Worm (Caenorhabditis elegans) whole organism, L1 larva: ENCODE results near the gene T01G6.1.
A peak's percentile ranks its signal among the peaks of the same experiment; 100 is the strongest.

Experiments used
- C04F5.9 ChIP-seq: sonication (generic microtip); optimal IDR thresholded peaks from 2 replicates; lab custom pipeline; 2016; ENCODE audit warnings: missing genetic modification characterization, missing compliant biosample characterization
- F16B12.6 ChIP-seq: fragments of 150-350 bp; optimal IDR thresholded peaks from 2 replicates; lab custom pipeline; 2014; ENCODE audit warnings: missing biosample characterization, missing genetic modification characterization
- Y116A8C.19 ChIP-seq: sonication (generic microtip); optimal IDR thresholded peaks from 2 replicates; lab custom pipeline; 2016; ENCODE audit warnings: missing compliant biosample characterization, missing genetic modification characterization, borderline replicate concordance
- aly-2 ChIP-seq: fragments of 150-350 bp; optimal IDR thresholded peaks from 2 replicates; lab custom pipeline; 2014; ENCODE audit warnings: missing biosample characterization, missing genetic modification characterization
- ceh-63 ChIP-seq: fragments of 200-800 bp; sonication (Bioruptor generic); optimal IDR thresholded peaks from 2 replicates; lab custom pipeline; 2018; ENCODE audit warnings: mild to moderate bottlenecking, missing genetic modification characterization, missing compliant biosample characterization
- ceh-8 ChIP-seq: fragments of 200-800 bp; sonication (Bioruptor generic); optimal IDR thresholded peaks from 2 replicates; lab custom pipeline; 2018; ENCODE audit warnings: mild to moderate bottlenecking, missing genetic modification characterization, moderate library complexity, missing compliant biosample characterization
- ceh-82 ChIP-seq, 3 experiments: fragments of 150-350 bp in 1 of 3; sonication (generic microtip) in 2 of 3; optimal IDR thresholded peaks; 2 replicates each; lab custom pipeline; 2014 to 2017; ENCODE audit warnings: missing biosample characterization in 3 of 3, missing genetic modification characterization in 3 of 3
- ceh-88 ChIP-seq: fragments of 200-800 bp; sonication (Bioruptor generic); IDR thresholded peaks from 2 replicates; pipeline ENCODE4 v1.3.6; 2022; ENCODE audit warnings: missing genetic modification characterization, missing compliant biosample characterization
- efl-1 ChIP-seq, 4 experiments: fragments of 150-350 bp; optimal IDR thresholded peaks in 3 of 4; peaks in 1 of 4; 1 replicate in 1 of 4; 2 replicates in 3 of 4; lab custom pipeline; 2014; ENCODE audit warnings: missing biosample characterization in 2 of 4, missing genetic modification characterization in 2 of 4, missing genetic modification reagents in 2 of 4
- efl-3 ChIP-seq: fragments of 200-800 bp; sonication (Bioruptor generic); optimal IDR thresholded peaks from 2 replicates; lab custom pipeline; 2018; ENCODE audit warnings: mild to moderate bottlenecking, missing genetic modification characterization, missing compliant biosample characterization
- egl-13 ChIP-seq: sonication (generic microtip); optimal IDR thresholded peaks from 2 replicates; lab custom pipeline; 2016; ENCODE audit warnings: missing genotype, missing genetic modification reagents, missing genetic modification characterization, missing compliant biosample characterization
- elt-2 ChIP-seq: sonication (generic microtip); optimal IDR thresholded peaks from 2 replicates; lab custom pipeline; 2016; ENCODE audit warnings: missing genetic modification characterization, mild to moderate bottlenecking, inconsistent platforms, missing compliant biosample characterization, missing genetic modification reagents
- elt-3 ChIP-seq, 6 experiments: fragments of 150-350 bp in 1 of 6; sonication (generic microtip); optimal IDR thresholded peaks; 2 replicates each; lab custom pipeline; 2017 to 2018; ENCODE audit warnings: missing biosample characterization in 6 of 6, missing genetic modification characterization in 6 of 6, inconsistent platforms in 1 of 6
- ets-5 ChIP-seq: fragments of 200-800 bp; sonication (Bioruptor generic); IDR thresholded peaks from 2 replicates; pipeline ENCODE4 v1.3.6; 2022; ENCODE audit warnings: missing genetic modification characterization, missing compliant biosample characterization
- fkh-10 ChIP-seq: sonication (generic microtip); optimal IDR thresholded peaks from 2 replicates; lab custom pipeline; 2017; ENCODE audit warnings: missing biosample characterization, missing genetic modification reagents, missing genetic modification characterization
- hlh-17 ChIP-seq: fragments of 200-800 bp; sonication (Bioruptor generic); optimal IDR thresholded peaks from 2 replicates; lab custom pipeline; 2018; ENCODE audit warnings: missing genetic modification characterization, mild to moderate bottlenecking, missing compliant biosample characterization, moderate library complexity, borderline replicate concordance
- isw-1 ChIP-seq: fragments of 200-800 bp; sonication (Bioruptor generic); IDR thresholded peaks from 2 replicates; pipeline ENCODE4 v1.3.6; 2022; ENCODE audit warnings: missing genetic modification characterization, missing compliant biosample characterization
- lin-13 ChIP-seq: fragments of 150-350 bp; optimal IDR thresholded peaks from 2 replicates; lab custom pipeline; 2014; ENCODE audit warnings: missing biosample characterization, missing genetic modification reagents, missing genetic modification characterization
- lin-14 ChIP-seq: fragments of 200-800 bp; sonication (Bioruptor generic); optimal IDR thresholded peaks from 2 replicates; lab custom pipeline; 2018; ENCODE audit warnings: mild to moderate bottlenecking, missing genetic modification characterization, moderate library complexity, missing compliant biosample characterization
- lin-35 ChIP-seq, 2 experiments: fragments of 150-350 bp; optimal IDR thresholded peaks; 2 replicates each; lab custom pipeline; 2014; ENCODE audit warnings: missing biosample characterization in 2 of 2, missing genetic modification characterization in 2 of 2, missing genetic modification reagents in 2 of 2
- lsy-2 ChIP-seq, 2 experiments: fragments of 150-350 bp; optimal IDR thresholded peaks; 2 replicates each; lab custom pipeline; 2014; ENCODE audit warnings: missing biosample characterization in 2 of 2, missing genetic modification characterization in 2 of 2
- mdl-1 ChIP-seq, 2 experiments: fragments of 150-350 bp; optimal IDR thresholded peaks; 2 replicates each; lab custom pipeline; 2014 to 2017; ENCODE audit warnings: missing biosample characterization in 2 of 2, missing genetic modification characterization in 2 of 2, inconsistent platforms in 1 of 2
- nhr-20 ChIP-seq: sonication (generic microtip); optimal IDR thresholded peaks from 2 replicates; lab custom pipeline; 2016; ENCODE audit warnings: mild to moderate bottlenecking, missing genetic modification characterization, missing compliant biosample characterization
- nhr-237 ChIP-seq: fragments of 150-350 bp; optimal IDR thresholded peaks from 2 replicates; lab custom pipeline; 2014; ENCODE audit warnings: missing biosample characterization, missing genetic modification characterization
- nhr-28 ChIP-seq: fragments of 150-350 bp; optimal IDR thresholded peaks from 2 replicates; lab custom pipeline; 2014; ENCODE audit warnings: missing biosample characterization, missing genetic modification characterization
- nhr-47 ChIP-seq: sonication (generic microtip); optimal IDR thresholded peaks from 2 replicates; lab custom pipeline; 2016; ENCODE audit warnings: mild to moderate bottlenecking, missing genetic modification characterization, moderate library complexity, missing compliant biosample characterization
- nhr-71 ChIP-seq: sonication (generic microtip); optimal IDR thresholded peaks from 2 replicates; lab custom pipeline; 2016; ENCODE audit warnings: mild to moderate bottlenecking, missing genetic modification characterization, moderate library complexity, missing compliant biosample characterization
- nhr-77 ChIP-seq: fragments of 150-350 bp; optimal IDR thresholded peaks from 2 replicates; lab custom pipeline; 2014; ENCODE audit warnings: missing biosample characterization, missing genetic modification characterization
- nhr-85 ChIP-seq: sonication (generic microtip); peaks from one replicate; lab custom pipeline; 2016; ENCODE audit warnings: missing genetic modification characterization, inconsistent platforms, missing compliant biosample characterization
- nhr-90 ChIP-seq: sonication (generic microtip); optimal IDR thresholded peaks from 2 replicates; lab custom pipeline; 2016; ENCODE audit warnings: mild to moderate bottlenecking, missing genetic modification characterization, missing compliant biosample characterization; ENCODE audit not compliant: poor library complexity
- pag-3 ChIP-seq: sonication (generic microtip); optimal IDR thresholded peaks from 2 replicates; lab custom pipeline; 2017; ENCODE audit warnings: missing genetic modification characterization, mild to moderate bottlenecking, missing compliant biosample characterization, antibody characterized with exemption, borderline replicate concordance; ENCODE audit not compliant: insufficient read depth
- pax-3 ChIP-seq: fragments of 200-800 bp; sonication (Bioruptor generic); optimal IDR thresholded peaks from 2 replicates; lab custom pipeline; 2018; ENCODE audit warnings: mild to moderate bottlenecking, missing genetic modification characterization, moderate library complexity, missing compliant biosample characterization
- snpc-4 ChIP-seq: fragments of 150-350 bp; optimal IDR thresholded peaks from 2 replicates; lab custom pipeline; 2014; ENCODE audit warnings: missing biosample characterization, missing genetic modification characterization
- snu-23 ChIP-seq: sonication (generic microtip); optimal IDR thresholded peaks from 2 replicates; lab custom pipeline; 2016; ENCODE audit warnings: missing genetic modification characterization, missing compliant biosample characterization
- sptf-1 ChIP-seq: fragments of 150-350 bp; optimal IDR thresholded peaks from 2 replicates; lab custom pipeline; 2014; ENCODE audit warnings: missing biosample characterization, missing genetic modification characterization
- tbx-2 ChIP-seq: sonication (generic microtip); optimal IDR thresholded peaks from 2 replicates; lab custom pipeline; 2016; ENCODE audit warnings: missing genetic modification characterization, missing compliant biosample characterization
- unc-130 ChIP-seq: fragments of 150-350 bp; optimal IDR thresholded peaks from 2 replicates; lab custom pipeline; 2017; ENCODE audit warnings: missing biosample characterization, missing genetic modification characterization, inconsistent platforms
- unc-30 ChIP-seq: sonication (generic microtip); optimal IDR thresholded peaks from 2 replicates; lab custom pipeline; 2017; ENCODE audit warnings: missing biosample characterization, missing genetic modification characterization
- unc-62 ChIP-seq: fragments of 150-350 bp; optimal IDR thresholded peaks from 2 replicates; lab custom pipeline; 2014; ENCODE audit warnings: missing biosample characterization, missing genetic modification reagents, missing genetic modification characterization
- unc-86 ChIP-seq: sonication (generic microtip); optimal IDR thresholded peaks from 2 replicates; lab custom pipeline; 2016; ENCODE audit warnings: missing genetic modification characterization, missing compliant biosample characterization

The T01G6.1 gene

ce11 chrV:484285-484890, 13.1 kb upstream of the T01G6.1 start, which contains the start of gene nhr-212:
nhr-212 (plus strand) TSS chrV:484857.
- TF ChIP-seq efl-1 (optimal IDR thresholded peaks at IDR 0.05; lab: Kevin White, UChicago): no peak
- TF ChIP-seq efl-1 (GFP tag; optimal IDR thresholded peaks at IDR 0.05 in 1 of 2; lab: Kevin White, UChicago): peak in 1 of 2 experiments; percentile 71
- no peak for TF ChIP-seq nhr-237 (tag; lab: Kevin White, UChicago)
- peak; percentile 36 for TF ChIP-seq nhr-71 (tag; lab: Kevin White, UChicago)
- TF ChIP-seq nhr-85 (tag; lab: Kevin White, UChicago): peak; percentile 63
- peak; percentile 73 for TF ChIP-seq lin-14
- peak; percentile 86 for TF ChIP-seq snpc-4 (tag; lab: Kevin White, UChicago)
- TF ChIP-seq nhr-20 (tag; lab: Kevin White, UChicago): peak; percentile 55
- peak; percentile 42 for TF ChIP-seq elt-2 (tag; lab: Kevin White, UChicago)
- TF ChIP-seq snu-23 (GFP tag; lab: Kevin White, UChicago): peak; percentile 18
- TF ChIP-seq egl-13 (tag; lab: Kevin White, UChicago): no peak
- peak; percentile 57 for TF ChIP-seq nhr-77 (tag; lab: Kevin White, UChicago)
- TF ChIP-seq ceh-88 (GFP tag; lab: Robert Waterston, UW): no peak
- peak; percentile 9 for TF ChIP-seq tbx-2 (tag; lab: Kevin White, UChicago)
- TF ChIP-seq hlh-17 (GFP tag; lab: Kevin White, UChicago): no peak
- TF ChIP-seq lsy-2 (tag; optimal IDR thresholded peaks at IDR 0.05; lab: Kevin White, UChicago): peak in 1 of 2 experiments; percentile 3
- TF ChIP-seq lin-35 (GFP tag; optimal IDR thresholded peaks at IDR 0.05; lab: Kevin White, UChicago): peak in 1 of 2 experiments; percentile 53
- peak; percentile 10 for TF ChIP-seq nhr-90 (tag; lab: Kevin White, UChicago)

DNA sequence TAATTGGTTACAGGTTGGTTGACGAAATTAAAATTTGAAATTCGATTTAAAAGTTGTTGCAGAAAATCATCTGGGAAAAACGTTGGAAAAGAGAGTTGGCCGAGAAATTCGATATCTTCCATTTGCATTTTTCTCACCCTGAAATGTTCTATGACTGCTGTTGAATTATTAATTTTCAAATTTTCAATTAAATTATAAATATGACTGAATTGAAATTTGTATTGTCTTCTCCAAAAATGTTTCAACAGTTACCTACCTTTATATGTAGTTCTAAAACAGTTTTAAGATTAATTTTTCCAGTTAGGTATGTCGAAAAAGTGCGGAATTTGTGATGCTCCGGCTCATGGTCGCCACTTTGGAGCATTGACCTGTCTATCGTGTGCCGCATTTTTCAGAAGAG, 10.8 kb upstream of the T01G6.1 start, which contains the start of gene nhr-211:
nhr-211 (plus strand) TSS at position 301 of the 400 bp plus-strand sequence.
- TF ChIP-seq unc-30 (tag; lab: Kevin White, UChicago): no peak
- no peak for TF ChIP-seq nhr-28 (tag; lab: Kevin White, UChicago)
- no peak for TF ChIP-seq nhr-47 (tag; lab: Kevin White, UChicago)
- no peak for TF ChIP-seq lin-35 (GFP tag; optimal IDR thresholded peaks at IDR 0.05; lab: Kevin White, UChicago)
- TF ChIP-seq pax-3 (tag; lab: Kevin White, UChicago): no peak
- TF ChIP-seq ets-5 (GFP tag; lab: Robert Waterston, UW): no peak
- TF ChIP-seq efl-3 (GFP tag; lab: Kevin White, UChicago): no peak
- TF ChIP-seq tbx-2 (tag; lab: Kevin White, UChicago): no peak
- TF ChIP-seq sptf-1 (tag; lab: Kevin White, UChicago): no peak
- TF ChIP-seq, all 84 proteins: peak for 0

- no peak for TF ChIP-seq ceh-63 (GFP tag; lab: Kevin White, UChicago)
- no peak for TF ChIP-seq unc-86 (tag; lab: Kevin White, UChicago)
- TF ChIP-seq lsy-2 (tag; optimal IDR thresholded peaks at IDR 0.05; lab: Kevin White, UChicago): no peak
These were observed 9.5 kb upstream of the T01G6.1 start for ce11 chrV:487980-488379.

DNA sequence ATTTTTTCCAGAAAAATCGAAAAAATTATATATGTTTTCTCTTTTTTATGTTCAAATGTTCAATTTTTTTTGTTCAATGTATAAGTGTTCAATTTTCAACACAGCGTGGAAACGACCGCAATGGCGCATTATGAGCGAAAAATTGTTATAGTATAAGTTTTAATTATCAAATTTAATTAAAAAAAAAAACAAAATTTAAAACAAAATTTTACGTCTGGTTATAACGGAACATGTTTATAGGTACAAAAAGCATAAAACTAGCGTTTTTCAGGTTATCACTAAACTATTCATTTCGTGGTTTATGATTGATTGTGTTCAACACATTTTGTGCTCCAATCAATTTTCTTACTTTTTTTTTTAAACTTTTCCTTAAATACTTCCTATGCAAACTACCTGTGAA, 8.2 kb upstream of the T01G6.1 start, which contains the start of gene nhr-106:
nhr-106 (plus strand) TSS at position 301 of the 400 bp plus-strand sequence.
- TF ChIP-seq mdl-1 (tag; optimal IDR thresholded peaks at IDR 0.05; lab: Kevin White, UChicago): no peak
- no peak for TF ChIP-seq ceh-82 (tag; optimal IDR thresholded peaks at IDR 0.05; lab: Kevin White, UChicago)
- no peak for TF ChIP-seq elt-3 (tag; optimal IDR thresholded peaks at IDR 0.05; lab: Kevin White, UChicago)
- no peak for TF ChIP-seq ceh-88 (GFP tag; lab: Robert Waterston, UW)
- no peak for TF ChIP-seq lin-13
- TF ChIP-seq Y116A8C.19: no peak
- no peak for TF ChIP-seq C04F5.9 (tag; lab: Kevin White, UChicago)
- no peak for TF ChIP-seq unc-62 (GFP tag; lab: Kevin White, UChicago)
- no peak for TF ChIP-seq isw-1
- TF ChIP-seq F16B12.6: no peak
- TF ChIP-seq aly-2 (tag; lab: Kevin White, UChicago): no peak
- no peak for TF ChIP-seq elt-2 (tag; lab: Kevin White, UChicago)
- no peak for TF ChIP-seq ceh-8 (GFP tag; lab: Kevin White, UChicago)
- no peak for TF ChIP-seq nhr-71 (tag; lab: Kevin White, UChicago)
- TF ChIP-seq fkh-10: no peak
- no peak for TF ChIP-seq unc-130
- TF ChIP-seq pag-3 (tag; lab: Kevin White, UChicago): no peak
- TF ChIP-seq, all 84 proteins: peak for 0
